Fruit fly (Drosophila melanogaster): Measurements from ENCODE around the gene Diap1.

The Diap1 gene

dm6 chr3L:16050887-16051258, at the start of gene Diap1 (continued):
- TF ChIP-seq CHES-1-like (GFP tag; optimal IDR thresholded peaks at IDR 0.05) (no peak), CG2889 (GFP tag; IDR thresholded peaks at IDR 0.05) (no peak), CG7963 (GFP tag; IDR thresholded peaks at IDR 0.05; ENCODE audit: partially characterized antibody) (peak; percentile 91), Opbp (GFP tag; IDR thresholded peaks at IDR 0.05; ENCODE audit: partially characterized antibody) (peak; percentile 81; the same call in 2 of the 3 replicates), Myb (GFP tag; optimal IDR thresholded peaks at IDR 0.05) (peak; percentile 79), CG10431 (GFP tag; optimal IDR thresholded peaks at IDR 0.05) (no peak), zfh2 (GFP tag; optimal IDR thresholded peaks at IDR 0.05) (no peak), chif (GFP tag; optimal IDR thresholded peaks at IDR 0.05) (peak in 1 of 2 experiments; percentile 10), CG9797 (GFP tag; optimal IDR thresholded peaks at IDR 0.05) (peak; percentile 62), mld (GFP tag; IDR thresholded peaks at IDR 0.05; ENCODE audit: partially characterized antibody) (peak; percentile 67; the same call in 2 of the 3 replicates), kni (GFP tag; optimal IDR thresholded peaks at IDR 0.05) (no peak), ci (GFP tag; IDR thresholded peaks at IDR 0.05) (peak; percentile 14; the same call in 2 of the 3 replicates), NK7.1 (GFP tag; optimal IDR thresholded peaks at IDR 0.05) (no peak), Sox100B (GFP tag; optimal IDR thresholded peaks at IDR 0.05) (no peak), CG17359 (tag; optimal IDR thresholded peaks at IDR 0.05) (no peak), seq (GFP tag; IDR thresholded peaks at IDR 0.05) (0 out of 2 replicates have a peak, but pooled peaks have one; percentile 3), HLHmδ (GFP tag; optimal IDR thresholded peaks at IDR 0.05) (no peak), repo (GFP tag; optimal IDR thresholded peaks at IDR 0.05) (no peak), Ptx1 (GFP tag; IDR thresholded peaks at IDR 0.05) (no peak), Med (GFP tag) (peak; percentile 84), CG7745 (tag; optimal IDR thresholded peaks at IDR 0.05) (no peak), ham (GFP tag; IDR thresholded peaks at IDR 0.05) (no peak), kah (GFP tag; optimal IDR thresholded peaks at IDR 0.05) (no peak), CG30020 (tag; optimal IDR thresholded peaks at IDR 0.05) (no peak), ac (GFP tag; optimal IDR thresholded peaks at IDR 0.05) (no peak), bcd (GFP tag; optimal IDR thresholded peaks at IDR 0.05) (no peak), CG6813 (GFP tag; optimal IDR thresholded peaks at IDR 0.05) (no peak), Fer2 (tag; optimal IDR thresholded peaks at IDR 0.05) (no peak), CG32772 (GFP tag; IDR thresholded peaks at IDR 0.05) (0 out of 2 replicates have a peak, but pooled peaks have one; percentile 1), CG18476 (GFP tag; optimal IDR thresholded peaks at IDR 0.05) (no peak), CG14860 (GFP tag; IDR thresholded peaks at IDR 0.05; ENCODE audit: partially characterized antibody) (peak; percentile 84), CG10959 (GFP tag; IDR thresholded peaks at IDR 0.05) (no peak), CG34376 (GFP tag; optimal IDR thresholded peaks at IDR 0.05) (no peak), CG9817 (tag; optimal IDR thresholded peaks at IDR 0.05) (peak; percentile 17), sug (tag; optimal IDR thresholded peaks at IDR 0.05) (no peak), CG15514 (GFP tag; optimal IDR thresholded peaks at IDR 0.05) (peak; percentile 96), vnd (GFP tag; IDR thresholded peaks at IDR 0.05; ENCODE audit: partially characterized antibody) (peak; percentile 81; the same call in 2 of the 3 replicates), Xrp1 (GFP tag; IDR thresholded peaks at IDR 0.05) (no peak; the same call in 1 of the 2 replicates), CG3847 (GFP tag; IDR thresholded peaks at IDR 0.05) (0 out of 2 replicates have a peak, but pooled peaks have one; percentile 26), Hr39 (optimal IDR thresholded peaks at IDR 0.05) (no peak), CG6272 (GFP tag; IDR thresholded peaks at IDR 0.05) (0 out of 2 replicates have a peak, but pooled peaks have one; percentile 31), CG11504 (tag; optimal IDR thresholded peaks at IDR 0.05) (peak; percentile 23), nmo (GFP tag; optimal IDR thresholded peaks at IDR 0.05) (peak; percentile 50), tll (GFP tag; optimal IDR thresholded peaks at IDR 0.05) (no peak), CG14050 (GFP tag; IDR thresholded peaks at IDR 0.05) (no peak), gem (tag; optimal IDR thresholded peaks at IDR 0.05) (no peak), ab (GFP tag; optimal IDR thresholded peaks at IDR 0.05) (no peak), Dref (GFP tag; IDR thresholded peaks at IDR 0.05) (peak; percentile 100), crc (GFP tag; optimal IDR thresholded peaks at IDR 0.05) (no peak), CG34224 (GFP tag; IDR thresholded peaks at IDR 0.05; ENCODE audit: partially characterized antibody) (peak; percentile 80)
